Fruit fly (Drosophila melanogaster) whole organism: ENCODE data around the gene CG45045.

ENCODE experiments used
- CG8478 ChIP-seq: fragments of >200 bp; optimal IDR thresholded peaks from 2 replicates; lab custom pipeline; 2018; ENCODE audit warnings: inconsistent platforms
- Dll ChIP-seq: fragments of >200 bp; optimal IDR thresholded peaks from 2 replicates; lab custom pipeline; 2017
- EcR ChIP-seq, 2 experiments: fragments of >200 bp; optimal IDR thresholded peaks; 2 replicates each; lab custom pipeline; 2017; ENCODE audit warnings: missing biosample characterization in 2 of 2, missing genetic modification characterization in 2 of 2, missing genetic modification reagents in 2 of 2
- pan ChIP-seq: fragments of >200 bp; optimal IDR thresholded peaks from 2 replicates; lab custom pipeline; 2017
- psq ChIP-seq: fragments of >200 bp; optimal IDR thresholded peaks from 2 replicates; lab custom pipeline; 2017
- usp ChIP-seq: fragments of >200 bp; optimal IDR thresholded peaks from 2 replicates; lab custom pipeline; 2017; ENCODE audit warnings: missing biosample characterization, missing genetic modification characterization, mixed read lengths

The CG45045 gene

DNA sequence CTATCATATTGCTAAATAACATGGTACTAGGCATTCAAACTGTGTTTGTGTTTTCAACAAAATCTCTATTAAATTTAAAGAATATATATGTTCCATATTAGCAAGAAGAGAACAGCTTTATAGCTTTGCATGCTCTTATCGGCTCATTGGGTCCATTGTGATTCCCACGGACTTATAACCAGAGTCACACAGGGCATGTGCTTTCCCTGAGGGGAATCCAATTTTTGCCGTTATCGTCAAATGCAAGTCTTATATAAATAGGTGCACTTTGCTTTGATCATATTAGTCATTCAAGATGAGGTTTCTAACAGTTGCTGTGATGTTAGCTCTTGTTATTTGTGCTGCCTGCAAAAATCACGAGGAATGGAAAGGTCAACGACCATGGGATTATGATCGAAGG is at the start of gene CG45045:
Gene CG45045 (plus strand): TSS at position 294 of the 400 bp plus-strand sequence.
- TF ChIP-seq usp (GFP tag; lab: Kevin White, UChicago): no peak
- TF ChIP-seq psq: no peak
- no peak for TF ChIP-seq CG8478 (lab: Kevin White, UChicago)
- TF ChIP-seq pan (lab: Kevin White, UChicago): no peak
- TF ChIP-seq Dll (lab: Kevin White, UChicago): no peak
- no peak for TF ChIP-seq EcR (GFP tag; optimal IDR thresholded peaks at IDR 0.05; lab: Kevin White, UChicago)

DNA sequence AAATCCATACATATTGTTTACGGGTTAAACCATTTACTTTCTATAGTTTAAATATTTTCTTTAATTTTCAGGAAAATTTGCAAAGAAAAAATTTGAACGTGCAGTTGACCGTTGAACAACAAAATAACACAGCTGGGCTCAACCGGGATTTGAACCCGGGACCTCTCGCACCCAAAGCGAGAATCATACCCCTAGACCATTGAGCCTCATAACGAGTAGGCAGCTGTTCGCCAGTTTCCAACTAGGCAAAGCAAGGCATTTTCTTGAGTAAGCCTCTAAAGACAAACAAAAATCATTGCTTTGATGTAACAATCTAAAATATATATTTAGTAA is 49.4 kb upstream of the CG45045 start:
- TF ChIP-seq usp (GFP tag; lab: Kevin White, UChicago) (no peak), CG8478 (lab: Kevin White, UChicago) (no peak), EcR (GFP tag; optimal IDR thresholded peaks at IDR 0.05; lab: Kevin White, UChicago) (no peak), pan (lab: Kevin White, UChicago) (no peak), Dll (lab: Kevin White, UChicago) (no peak), psq (no peak)

DNA sequence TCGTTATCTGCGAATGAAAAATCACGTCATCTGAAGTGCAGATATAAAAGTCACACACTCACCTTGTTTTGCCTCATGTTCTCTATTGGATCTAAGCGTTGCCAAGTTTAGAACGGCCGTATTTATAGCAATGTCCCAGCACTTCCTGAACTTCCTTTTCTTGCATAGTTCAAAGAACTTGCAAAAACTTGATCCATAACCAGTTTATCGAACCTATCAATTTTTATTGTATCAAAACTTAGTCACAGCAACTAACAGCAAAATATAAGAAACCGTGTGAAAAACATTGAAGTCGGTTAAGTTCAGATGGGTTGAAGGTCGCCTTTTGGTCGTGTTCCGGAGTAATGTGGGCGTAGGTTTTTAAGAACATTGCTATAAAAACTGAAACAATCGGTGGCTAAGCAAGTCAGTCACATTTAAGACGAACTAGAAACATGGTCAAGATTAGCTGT is 48.6 kb upstream of the CG45045 start, which contains the start of the genes CG14324 and CG14326:
Gene CG14324 (minus strand): TSS at position 101 of the 452 bp plus-strand sequence.
Gene CG14326 (plus strand): TSS at position 402 of the 452 bp plus-strand sequence.
- TF ChIP-seq psq (no peak), EcR (GFP tag; optimal IDR thresholded peaks at IDR 0.05; lab: Kevin White, UChicago) (peak in 1 of 2 experiments; percentile 13), pan (lab: Kevin White, UChicago) (no peak)

DNA sequence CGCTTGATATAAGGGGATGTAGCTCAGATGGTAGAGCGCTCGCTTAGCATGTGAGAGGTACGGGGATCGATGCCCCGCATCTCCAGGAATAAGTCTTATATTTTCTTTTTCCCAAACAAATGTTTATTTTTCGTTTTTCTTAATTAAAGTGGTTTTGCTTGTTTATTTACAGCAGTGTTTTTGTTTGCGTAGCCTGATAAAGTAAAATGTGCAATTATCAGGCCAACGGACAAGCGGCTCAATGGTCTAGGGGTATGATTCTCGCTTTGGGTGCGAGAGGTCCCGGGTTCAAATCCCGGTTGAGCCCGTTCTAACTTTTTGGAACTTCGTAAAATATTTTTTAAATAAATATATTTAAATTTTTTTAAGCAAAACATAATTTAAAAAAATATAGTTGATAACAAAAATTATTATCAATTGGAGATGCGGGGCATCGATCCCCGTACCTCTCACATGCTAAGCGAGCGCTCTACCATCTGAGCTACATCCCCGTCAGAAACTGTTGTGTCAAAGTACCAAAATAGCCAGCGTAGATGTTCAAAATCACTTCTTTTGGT is 47.6 kb upstream of the CG45045 start:
- TF ChIP-seq pan (lab: Kevin White, UChicago) (no peak), Dll (lab: Kevin White, UChicago) (no peak), psq (no peak), usp (GFP tag; lab: Kevin White, UChicago) (no peak), EcR (GFP tag; optimal IDR thresholded peaks at IDR 0.05; lab: Kevin White, UChicago) (no peak), CG8478 (lab: Kevin White, UChicago) (no peak)

DNA sequence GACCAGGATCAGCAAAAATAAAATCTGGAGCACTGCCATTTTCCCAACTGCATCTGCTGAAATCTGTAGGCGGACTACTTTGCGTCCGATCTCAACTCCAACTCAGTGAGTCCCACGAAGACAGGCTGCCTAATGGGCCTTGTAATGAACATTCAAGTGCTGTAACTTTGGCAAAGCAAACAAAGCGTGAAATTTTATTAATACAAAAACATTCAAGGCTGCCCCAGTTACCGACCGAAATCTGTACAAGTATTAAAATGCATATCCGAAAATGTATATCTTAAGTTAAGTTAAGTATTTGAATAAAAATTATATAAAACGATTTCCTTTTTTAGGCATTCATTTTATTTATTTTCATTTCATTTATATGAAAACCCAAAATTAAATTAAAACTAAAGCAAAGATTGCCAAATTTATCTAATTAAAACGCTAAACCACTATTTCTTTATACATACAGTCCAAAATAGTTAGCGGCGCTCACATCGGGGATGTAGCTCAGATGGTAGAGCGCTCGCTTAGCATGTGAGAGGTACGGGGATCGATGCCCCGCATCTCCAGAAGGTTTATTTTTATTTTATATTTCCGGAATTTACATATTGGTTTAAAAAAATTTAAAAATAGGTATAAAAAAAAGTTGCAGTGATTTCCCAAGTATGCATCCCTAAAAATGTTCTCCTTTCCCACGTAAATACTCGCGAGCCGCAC is 45.2 kb upstream of the CG45045 start, which contains the start of gene CG14323:
Gene CG14323 (minus strand): TSS at position 51 of the 705 bp plus-strand sequence.
- no peak for TF ChIP-seq usp (GFP tag; lab: Kevin White, UChicago)
- TF ChIP-seq pan (lab: Kevin White, UChicago): no peak
- TF ChIP-seq psq: no peak

DNA sequence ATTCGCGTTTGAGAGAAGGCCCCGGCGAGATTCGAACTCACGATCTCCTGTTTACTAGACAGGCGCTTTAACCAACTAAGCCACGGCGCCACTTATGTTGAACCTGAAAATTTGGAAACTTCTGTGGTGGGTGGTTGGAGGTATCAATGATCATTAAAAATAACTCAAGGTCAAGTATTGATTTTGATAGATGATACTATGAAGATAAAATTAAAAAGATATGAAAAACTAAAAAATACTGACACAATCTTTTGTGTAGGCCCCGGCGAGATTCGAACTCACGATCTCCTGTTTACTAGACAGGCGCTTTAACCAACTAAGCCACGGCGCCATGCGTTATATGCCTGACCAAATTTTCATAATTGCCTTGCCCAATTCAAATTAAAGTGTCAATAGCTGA is 42.8 kb upstream of the CG45045 start:
- TF ChIP-seq psq (no peak), EcR (GFP tag; optimal IDR thresholded peaks at IDR 0.05; lab: Kevin White, UChicago) (no peak), Dll (lab: Kevin White, UChicago) (no peak), pan (lab: Kevin White, UChicago) (no peak), CG8478 (lab: Kevin White, UChicago) (no peak), usp (GFP tag; lab: Kevin White, UChicago) (no peak)

DNA sequence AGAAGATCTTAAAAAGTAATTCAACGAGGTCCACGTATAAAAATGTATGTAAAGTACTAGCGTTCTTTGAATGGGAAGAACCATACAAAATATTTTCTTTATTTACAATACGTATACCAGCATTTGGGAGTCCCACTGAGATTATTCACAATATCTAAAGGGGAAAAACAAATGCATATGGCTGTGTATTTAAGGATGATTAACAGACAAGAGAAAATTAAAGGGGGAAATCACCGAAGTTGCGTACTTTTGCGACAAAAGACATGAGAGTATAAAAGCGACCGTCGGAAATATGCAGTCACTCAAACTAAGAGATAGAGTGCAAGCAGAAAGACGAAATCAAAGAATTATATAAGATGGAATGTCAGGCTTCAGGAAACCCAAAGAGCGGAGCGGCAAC is 42.4 kb upstream of the CG45045 start, which contains the start of gene AttD:
Gene AttD (plus strand): TSS at position 301 of the 400 bp plus-strand sequence.
- TF ChIP-seq usp (GFP tag; lab: Kevin White, UChicago) (no peak), Dll (lab: Kevin White, UChicago) (no peak), pan (lab: Kevin White, UChicago) (no peak), psq (no peak), CG8478 (lab: Kevin White, UChicago) (no peak), EcR (GFP tag; optimal IDR thresholded peaks at IDR 0.05; lab: Kevin White, UChicago) (no peak)

DNA sequence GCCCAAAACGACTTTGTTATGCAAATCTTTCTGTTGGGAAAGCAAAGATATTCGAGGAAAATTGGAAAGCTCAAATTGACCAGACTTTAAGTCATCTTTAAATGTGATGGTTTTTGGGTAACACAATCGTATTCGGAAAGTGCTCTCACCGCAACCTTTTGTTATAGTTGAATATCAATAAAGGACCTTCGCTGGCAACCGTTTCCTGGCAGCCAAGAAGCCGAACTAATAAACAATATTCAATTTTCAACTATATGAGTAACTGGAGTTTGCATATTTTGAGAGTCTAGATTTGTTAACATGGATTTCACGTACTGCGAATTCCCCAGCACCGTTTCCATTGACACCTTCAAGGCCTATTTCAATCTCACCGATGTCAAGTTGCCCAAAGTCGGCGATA is 40.5 kb upstream of the CG45045 start, which contains the start of gene CG14325:
Gene CG14325 (plus strand): TSS at position 301 of the 400 bp plus-strand sequence.
- TF ChIP-seq usp (GFP tag; lab: Kevin White, UChicago): no peak
- TF ChIP-seq EcR (GFP tag; optimal IDR thresholded peaks at IDR 0.05; lab: Kevin White, UChicago): no peak
- no peak for TF ChIP-seq CG8478 (lab: Kevin White, UChicago)
- TF ChIP-seq psq: no peak
- no peak for TF ChIP-seq pan (lab: Kevin White, UChicago)
- no peak for TF ChIP-seq Dll (lab: Kevin White, UChicago)

DNA sequence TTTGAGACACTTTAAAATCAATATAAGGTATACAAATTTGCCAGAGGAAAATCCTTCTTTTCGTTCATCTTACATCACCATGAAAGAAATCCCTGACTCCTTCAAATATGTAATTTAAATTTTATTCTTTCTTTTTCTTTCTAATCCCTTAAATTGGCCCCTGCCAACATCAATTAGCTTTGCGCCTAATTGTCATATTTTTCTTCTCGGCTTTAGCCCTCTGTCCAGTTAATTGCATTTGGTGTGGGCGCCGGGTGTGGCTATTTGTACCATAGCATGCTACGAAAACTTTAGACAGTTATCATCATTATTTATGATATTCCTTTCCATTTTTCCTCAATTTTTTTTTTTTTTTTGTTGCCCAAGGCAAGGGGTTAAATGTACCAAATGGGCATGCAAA is 37.0 kb upstream of the CG45045 start, which contains the start of gene CG43175:
Gene CG43175 (plus strand): TSS at position 301 of the 400 bp plus-strand sequence.
- no peak for TF ChIP-seq Dll (lab: Kevin White, UChicago)
- no peak for TF ChIP-seq EcR (GFP tag; optimal IDR thresholded peaks at IDR 0.05; lab: Kevin White, UChicago)
- no peak for TF ChIP-seq pan (lab: Kevin White, UChicago)
- TF ChIP-seq psq: no peak
- TF ChIP-seq usp (GFP tag; lab: Kevin White, UChicago): no peak
- no peak for TF ChIP-seq CG8478 (lab: Kevin White, UChicago)

DNA sequence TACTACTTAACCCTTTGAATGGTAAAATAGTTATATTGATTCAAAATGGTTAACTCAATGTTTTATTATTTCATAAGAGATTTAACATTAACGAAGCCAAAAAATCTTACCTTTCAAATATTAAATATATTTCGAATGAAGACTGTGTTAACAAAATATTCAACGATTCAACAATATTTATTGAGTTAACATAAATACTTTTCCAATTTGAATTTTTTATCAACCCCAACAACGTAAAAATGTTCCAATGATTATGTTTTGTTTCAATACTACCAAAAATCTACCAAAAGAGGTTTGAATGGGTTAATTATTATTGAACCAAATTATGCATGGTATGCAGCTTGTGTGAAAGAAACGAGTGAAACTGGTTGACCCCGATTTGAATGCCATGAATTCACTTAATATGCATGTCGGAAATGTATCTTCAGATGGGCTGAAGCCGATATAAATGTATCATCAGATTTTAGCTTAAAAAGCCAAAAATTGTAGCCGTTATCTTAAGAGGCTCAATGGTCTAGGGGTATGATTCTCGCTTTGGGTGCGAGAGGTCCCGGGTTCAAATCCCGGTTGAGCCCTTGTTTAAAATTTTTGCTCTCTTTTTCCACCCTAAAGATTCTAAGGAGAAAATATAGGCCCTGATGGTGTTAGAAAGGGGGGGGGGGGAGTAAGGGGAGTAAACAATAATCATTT is 36.1 kb upstream of the CG45045 start:
- TF ChIP-seq EcR (GFP tag; optimal IDR thresholded peaks at IDR 0.05; lab: Kevin White, UChicago) (no peak), CG8478 (lab: Kevin White, UChicago) (no peak)

DNA sequence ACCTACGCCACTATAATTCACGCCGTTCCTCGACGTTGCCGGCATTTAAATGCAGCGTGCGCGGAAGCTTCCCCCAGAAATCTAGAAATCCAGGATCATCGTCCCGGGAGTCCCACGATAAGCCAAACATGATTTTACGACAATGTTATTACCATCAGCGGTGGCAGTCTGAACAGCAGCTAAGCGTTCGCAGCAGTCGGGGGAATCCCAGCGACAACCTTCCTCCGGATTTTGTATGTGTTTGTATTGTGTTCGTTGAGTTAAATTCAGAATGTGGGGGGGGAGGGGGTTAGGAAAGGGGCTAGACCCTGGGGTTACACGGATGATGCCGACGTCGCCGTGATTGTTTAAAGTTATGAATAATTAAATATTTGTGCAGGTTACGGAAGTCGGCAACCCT is 23.4 kb upstream of the CG45045 start:
- no peak for TF ChIP-seq EcR (GFP tag; optimal IDR thresholded peaks at IDR 0.05; lab: Kevin White, UChicago)
- no peak for TF ChIP-seq pan (lab: Kevin White, UChicago)
- TF ChIP-seq CG8478 (lab: Kevin White, UChicago): no peak
- no peak for TF ChIP-seq Dll (lab: Kevin White, UChicago)
- no peak for TF ChIP-seq usp (GFP tag; lab: Kevin White, UChicago)
- TF ChIP-seq psq: no peak
